ENCODE assay signal across 1 fruit fly cellular context in genomic region chr3L:20949371-20950135, dm6.
TF ChIP-seq lines count a peak whose summit lies in the region.

TSS of gene fng (minus strand) at chr3L:20949512.

TF ChIP-seq in whole organism, embryonic, 481 proteins besides CTCF, POLR2A, EP300 and RAD21 (continued from another document and continues in another):
- no peak for TF ChIP-seq lmd (GFP tag; IDR thresholded peaks at IDR 0.05; lab: Robert Waterston, UW)
- TF ChIP-seq mld (GFP tag; IDR thresholded peaks at IDR 0.05; lab: Robert Waterston, UW; ENCODE audit: partially characterized antibody) = no peak
- TF ChIP-seq onecut (GFP tag; IDR thresholded peaks at IDR 0.05; lab: Robert Waterston, UW) = no peak
- no peak for TF ChIP-seq CG4404 (GFP tag; IDR thresholded peaks at IDR 0.05; lab: Robert Waterston, UW)
- TF ChIP-seq Drgx (GFP tag; IDR thresholded peaks at IDR 0.05; lab: Robert Waterston, UW) = peak; percentile 21; the same call in 1 of the 2 replicates
- no peak for TF ChIP-seq CG10654 (GFP tag; optimal IDR thresholded peaks at IDR 0.05; lab: Kevin White, UChicago)
- no peak for TF ChIP-seq cas (GFP tag; IDR thresholded peaks at IDR 0.05; lab: Robert Waterston, UW)
- TF ChIP-seq Awh (GFP tag; IDR thresholded peaks at IDR 0.05; lab: Robert Waterston, UW) = no peak
- TF ChIP-seq sim (GFP tag; IDR thresholded peaks at IDR 0.05; lab: Robert Waterston, UW) = no peak
- TF ChIP-seq Hmr (GFP tag; optimal IDR thresholded peaks at IDR 0.05; lab: Kevin White, UChicago) = no peak
- TF ChIP-seq fd96Cb (tag; optimal IDR thresholded peaks at IDR 0.05; lab: Kevin White, UChicago) = no peak
- no peak for TF ChIP-seq CG9727 (GFP tag; optimal IDR thresholded peaks at IDR 0.05; lab: Kevin White, UChicago)
- no peak for TF ChIP-seq hkb (optimal IDR thresholded peaks at IDR 0.05; lab: Kevin White, UChicago)
- no peak for TF ChIP-seq hkb (GFP tag; IDR thresholded peaks at IDR 0.05; lab: Robert Waterston, UW)
- no peak for TF ChIP-seq CG16863 (GFP tag; optimal IDR thresholded peaks at IDR 0.05; lab: Kevin White, UChicago)
- TF ChIP-seq CG11723 (GFP tag; optimal IDR thresholded peaks at IDR 0.05; lab: Kevin White, UChicago) = no peak
- TF ChIP-seq CG3726 (GFP tag; IDR thresholded peaks at IDR 0.05; lab: Robert Waterston, UW) = no peak
- TF ChIP-seq CG4328 (GFP tag; optimal IDR thresholded peaks at IDR 0.05; lab: Kevin White, UChicago) = no peak
- TF ChIP-seq Med (GFP tag; lab: Kevin White, UChicago) = peak; percentile 49
- TF ChIP-seq HmgZ (tag; optimal IDR thresholded peaks at IDR 0.05; lab: Kevin White, UChicago) = no peak
- no peak for TF ChIP-seq aop (GFP tag; IDR thresholded peaks at IDR 0.05; lab: Robert Waterston, UW)
- no peak for TF ChIP-seq CG1233 (GFP tag; optimal IDR thresholded peaks at IDR 0.05; lab: Kevin White, UChicago)
- no peak for TF ChIP-seq CG10462 (GFP tag; optimal IDR thresholded peaks at IDR 0.05; lab: Kevin White, UChicago)
- no peak for TF ChIP-seq CG16815 (GFP tag; optimal IDR thresholded peaks at IDR 0.05; lab: Kevin White, UChicago)
- TF ChIP-seq Kr (GFP tag; optimal IDR thresholded peaks at IDR 0.05; lab: Kevin White, UChicago) = no peak
- TF ChIP-seq Dek (tag; optimal IDR thresholded peaks at IDR 0.05; lab: Kevin White, UChicago) = no peak
- no peak for TF ChIP-seq CG10366 (GFP tag; IDR thresholded peaks at IDR 0.05; lab: Robert Waterston, UW)
- TF ChIP-seq CG10543 (GFP tag; optimal IDR thresholded peaks at IDR 0.05; lab: Kevin White, UChicago) = no peak
- no peak for TF ChIP-seq CG10267 (tag; optimal IDR thresholded peaks at IDR 0.05; lab: Kevin White, UChicago)
- peak; percentile 91 for TF ChIP-seq Deaf1 (tag; optimal IDR thresholded peaks at IDR 0.05; lab: Kevin White, UChicago)
- TF ChIP-seq Aef1 (GFP tag; IDR thresholded peaks at IDR 0.05; lab: Robert Waterston, UW) = no peak
- TF ChIP-seq CG6689 (GFP tag; IDR thresholded peaks at IDR 0.05; lab: Robert Waterston, UW) = no peak
- no peak for TF ChIP-seq BtbVII (GFP tag; optimal IDR thresholded peaks at IDR 0.05; lab: Kevin White, UChicago)
- no peak for TF ChIP-seq Dref (GFP tag; IDR thresholded peaks at IDR 0.05; lab: Robert Waterston, UW)
- no peak for TF ChIP-seq Nf-YA (GFP tag; IDR thresholded peaks at IDR 0.05; lab: Robert Waterston, UW)
- TF ChIP-seq Elba2 (GFP tag; optimal IDR thresholded peaks at IDR 0.05; lab: Kevin White, UChicago) = peak; percentile 47
- peak; percentile 97 for TF ChIP-seq Jarid2 (GFP tag; optimal IDR thresholded peaks at IDR 0.05; lab: Kevin White, UChicago)
- TF ChIP-seq en (GFP tag; optimal IDR thresholded peaks at IDR 0.05; lab: Kevin White, UChicago) = no peak
- TF ChIP-seq CoRest (tag; optimal IDR thresholded peaks at IDR 0.05; lab: Kevin White, UChicago) = no peak
- no peak for TF ChIP-seq peb (GFP tag; IDR thresholded peaks at IDR 0.05; lab: Robert Waterston, UW)
- no peak for TF ChIP-seq Usf (GFP tag; optimal IDR thresholded peaks at IDR 0.05; lab: Kevin White, UChicago)
- TF ChIP-seq Spps (tag; optimal IDR thresholded peaks at IDR 0.05; lab: Kevin White, UChicago) = no peak
- no peak for TF ChIP-seq Blimp-1 (GFP tag; optimal IDR thresholded peaks at IDR 0.05; lab: Kevin White, UChicago)
- no peak for TF ChIP-seq CG14710 (tag; optimal IDR thresholded peaks at IDR 0.05; lab: Kevin White, UChicago)
- no peak for TF ChIP-seq nau (GFP tag; optimal IDR thresholded peaks at IDR 0.05; lab: Kevin White, UChicago)
- TF ChIP-seq CG34422 (GFP tag; IDR thresholded peaks at IDR 0.05; lab: Robert Waterston, UW) = no peak
- no peak for TF ChIP-seq emc (GFP tag; optimal IDR thresholded peaks at IDR 0.05; lab: Kevin White, UChicago)
- no peak for TF ChIP-seq CG33557 (GFP tag; optimal IDR thresholded peaks at IDR 0.05; lab: Kevin White, UChicago)
- TF ChIP-seq Oli (tag; optimal IDR thresholded peaks at IDR 0.05; lab: Kevin White, UChicago) = no peak
- no peak for TF ChIP-seq eve (GFP tag; optimal IDR thresholded peaks at IDR 0.05; lab: Kevin White, UChicago)
- TF ChIP-seq Oaz (GFP tag; IDR thresholded peaks at IDR 0.05; lab: Robert Waterston, UW) = no peak
- no peak for TF ChIP-seq CG18476 (GFP tag; optimal IDR thresholded peaks at IDR 0.05; lab: Kevin White, UChicago)
- no peak for TF ChIP-seq Vsx1 (GFP tag; optimal IDR thresholded peaks at IDR 0.05; lab: Kevin White, UChicago)
- no peak for TF ChIP-seq Bdp1 (GFP tag; optimal IDR thresholded peaks at IDR 0.05; lab: Kevin White, UChicago)
- TF ChIP-seq CG14050 (GFP tag; IDR thresholded peaks at IDR 0.05; lab: Robert Waterston, UW) = no peak
- TF ChIP-seq CG3065 (GFP tag; optimal IDR thresholded peaks at IDR 0.05; lab: Kevin White, UChicago) = no peak
- TF ChIP-seq Fer1 (GFP tag; optimal IDR thresholded peaks at IDR 0.05; lab: Kevin White, UChicago) = no peak
- no peak for TF ChIP-seq so (GFP tag; IDR thresholded peaks at IDR 0.05; lab: Robert Waterston, UW)
- peak; percentile 56; the same call in 2 of the 3 replicates for TF ChIP-seq ci (GFP tag; IDR thresholded peaks at IDR 0.05; lab: Robert Waterston, UW)
- TF ChIP-seq Stat92E (GFP tag; optimal IDR thresholded peaks at IDR 0.05; lab: Kevin White, UChicago) = peak in 1 of 3 experiments; percentile 30
- TF ChIP-seq trh (GFP tag; optimal IDR thresholded peaks at IDR 0.05; lab: Kevin White, UChicago) = no peak
- TF ChIP-seq chm (GFP tag; IDR thresholded peaks at IDR 0.05; lab: Robert Waterston, UW) = peak; percentile 66
- TF ChIP-seq MESR4 (GFP tag; optimal IDR thresholded peaks at IDR 0.05; lab: Kevin White, UChicago) = no peak
- peak; percentile 96 to 99 for TF ChIP-seq Trl (optimal IDR thresholded peaks at IDR 0.05; lab: Kevin White, UChicago)
- TF ChIP-seq Trl (GFP tag; optimal IDR thresholded peaks at IDR 0.05; lab: Kevin White, UChicago) = peak; percentile 21
- no peak for TF ChIP-seq jigr1 (GFP tag; IDR thresholded peaks at IDR 0.05; lab: Robert Waterston, UW)
- TF ChIP-seq pnt (GFP tag; optimal IDR thresholded peaks at IDR 0.05; lab: Kevin White, UChicago) = no peak
- TF ChIP-seq CG2889 (GFP tag; IDR thresholded peaks at IDR 0.05; lab: Robert Waterston, UW) = no peak
- TF ChIP-seq CG8478 (optimal IDR thresholded peaks at IDR 0.05; lab: Kevin White, UChicago) = no peak
- no peak for TF ChIP-seq CG31224 (GFP tag; IDR thresholded peaks at IDR 0.05; lab: Robert Waterston, UW)
- no peak for TF ChIP-seq YL-1 (GFP tag; optimal IDR thresholded peaks at IDR 0.05; lab: Kevin White, UChicago)
- no peak for TF ChIP-seq D19A (tag; optimal IDR thresholded peaks at IDR 0.05; lab: Kevin White, UChicago)
- TF ChIP-seq Hr78 (GFP tag; optimal IDR thresholded peaks at IDR 0.05; lab: Kevin White, UChicago) = no peak
- no peak for TF ChIP-seq Fer3 (tag; optimal IDR thresholded peaks at IDR 0.05; lab: Kevin White, UChicago)
- TF ChIP-seq CG31441 (GFP tag; IDR thresholded peaks at IDR 0.05; lab: Robert Waterston, UW) = no peak
- TF ChIP-seq ranshi (GFP tag; IDR thresholded peaks at IDR 0.05; lab: Robert Waterston, UW) = no peak
- no peak for TF ChIP-seq gsb (GFP tag; IDR thresholded peaks at IDR 0.05; lab: Robert Waterston, UW)
- TF ChIP-seq PHDP (tag; optimal IDR thresholded peaks at IDR 0.05; lab: Kevin White, UChicago) = no peak
- peak; percentile 17; the same call in 1 of the 2 replicates for TF ChIP-seq CG14441 (GFP tag; IDR thresholded peaks at IDR 0.05; lab: Robert Waterston, UW)
- TF ChIP-seq Nf-YB (GFP tag; optimal IDR thresholded peaks at IDR 0.05; lab: Kevin White, UChicago) = peak; percentile 94
- no peak; the same call in 2 of the 3 replicates for TF ChIP-seq sr (GFP tag; IDR thresholded peaks at IDR 0.05; lab: Robert Waterston, UW)
- no peak for TF ChIP-seq tgo (GFP tag; IDR thresholded peaks at IDR 0.05; lab: Robert Waterston, UW)
- TF ChIP-seq CG17186 (GFP tag; optimal IDR thresholded peaks at IDR 0.05; lab: Kevin White, UChicago) = no peak
- no peak for TF ChIP-seq pros (GFP tag; optimal IDR thresholded peaks at IDR 0.05; lab: Kevin White, UChicago)
- no peak for TF ChIP-seq Ets65A (GFP tag; lab: Kevin White, UChicago)
- TF ChIP-seq pzg (GFP tag; optimal IDR thresholded peaks at IDR 0.05; lab: Kevin White, UChicago) = no peak
- TF ChIP-seq eyg (GFP tag; optimal IDR thresholded peaks at IDR 0.05; lab: Kevin White, UChicago) = no peak
- no peak for TF ChIP-seq da (GFP tag; optimal IDR thresholded peaks at IDR 0.05; lab: Kevin White, UChicago)
- TF ChIP-seq CG6791 (GFP tag; IDR thresholded peaks at IDR 0.05; lab: Robert Waterston, UW; ENCODE audit: partially characterized antibody) = no peak
- no peak for TF ChIP-seq CG5180 (GFP tag; optimal IDR thresholded peaks at IDR 0.05; lab: Kevin White, UChicago)
- no peak for TF ChIP-seq grn (GFP tag; optimal IDR thresholded peaks at IDR 0.05; lab: Kevin White, UChicago)
- TF ChIP-seq CG12659 (GFP tag; optimal IDR thresholded peaks at IDR 0.05; lab: Kevin White, UChicago) = no peak
- no peak; the same call in 1 of the 2 replicates for TF ChIP-seq crol (GFP tag; IDR thresholded peaks at IDR 0.05; lab: Robert Waterston, UW)
- TF ChIP-seq CG12769 (tag; optimal IDR thresholded peaks at IDR 0.05; lab: Kevin White, UChicago) = peak; percentile 43
- TF ChIP-seq MBD-R2 (GFP tag; IDR thresholded peaks at IDR 0.05; lab: Robert Waterston, UW) = no peak; the same call in 1 of the 2 replicates
- TF ChIP-seq CG13775 (GFP tag; optimal IDR thresholded peaks at IDR 0.05; lab: Kevin White, UChicago) = no peak
- TF ChIP-seq HLH54F (GFP tag; optimal IDR thresholded peaks at IDR 0.05; lab: Kevin White, UChicago) = no peak
- peak; percentile 40 for TF ChIP-seq lbe (GFP tag; optimal IDR thresholded peaks at IDR 0.05; lab: Kevin White, UChicago)
- TF ChIP-seq CG17385 (GFP tag; optimal IDR thresholded peaks at IDR 0.05; lab: Kevin White, UChicago) = peak; percentile 51
- no peak for TF ChIP-seq Dbx (GFP tag; IDR thresholded peaks at IDR 0.05; lab: Robert Waterston, UW)
- TF ChIP-seq ato (GFP tag; IDR thresholded peaks at IDR 0.05; lab: Robert Waterston, UW; ENCODE audit: partially characterized antibody) = no peak
- TF ChIP-seq CG17568 (GFP tag; optimal IDR thresholded peaks at IDR 0.05; lab: Kevin White, UChicago) = no peak
- no peak for TF ChIP-seq btn (GFP tag; optimal IDR thresholded peaks at IDR 0.05; lab: Kevin White, UChicago)
- no peak for TF ChIP-seq tio (GFP tag; optimal IDR thresholded peaks at IDR 0.05; lab: Kevin White, UChicago)
- TF ChIP-seq CG4730 (GFP tag; IDR thresholded peaks at IDR 0.05; lab: Robert Waterston, UW) = no peak
- TF ChIP-seq CG8924 (tag; optimal IDR thresholded peaks at IDR 0.05; lab: Kevin White, UChicago) = no peak
- no peak for TF ChIP-seq toy (GFP tag; IDR thresholded peaks at IDR 0.05; lab: Robert Waterston, UW)
- no peak for TF ChIP-seq ind (GFP tag; optimal IDR thresholded peaks at IDR 0.05; lab: Kevin White, UChicago)
- peak; percentile 67; the same call in 1 of the 4 replicates for TF ChIP-seq chinmo (GFP tag; IDR thresholded peaks at IDR 0.05; lab: Robert Waterston, UW; ENCODE audit: partially characterized antibody)
- no peak for TF ChIP-seq CG11456 (GFP tag; IDR thresholded peaks at IDR 0.05; lab: Robert Waterston, UW)
- no peak for TF ChIP-seq CG1832 (GFP tag; optimal IDR thresholded peaks at IDR 0.05; lab: Kevin White, UChicago)
- no peak for TF ChIP-seq stc (GFP tag; IDR thresholded peaks at IDR 0.05; lab: Robert Waterston, UW)
- TF ChIP-seq Rx (GFP tag; IDR thresholded peaks at IDR 0.05; lab: Robert Waterston, UW) = no peak
- TF ChIP-seq yki (optimal IDR thresholded peaks at IDR 0.05; lab: Kevin White, UChicago) = peak; percentile 97
- peak; percentile 88 for TF ChIP-seq Nf-YC (tag; optimal IDR thresholded peaks at IDR 0.05; lab: Kevin White, UChicago)
- TF ChIP-seq pita (GFP tag; optimal IDR thresholded peaks at IDR 0.05; lab: Kevin White, UChicago) = no peak
- no peak for TF ChIP-seq sima (GFP tag; optimal IDR thresholded peaks at IDR 0.05; lab: Kevin White, UChicago)
- TF ChIP-seq gem (tag; optimal IDR thresholded peaks at IDR 0.05; lab: Kevin White, UChicago) = no peak
- no peak for TF ChIP-seq nmo (GFP tag; optimal IDR thresholded peaks at IDR 0.05; lab: Kevin White, UChicago)
- TF ChIP-seq Atf6 (GFP tag; IDR thresholded peaks at IDR 0.05; lab: Robert Waterston, UW) = 0 out of 2 replicates have a peak, but pooled peaks have one; percentile 18
- no peak for TF ChIP-seq her (GFP tag; optimal IDR thresholded peaks at IDR 0.05; lab: Kevin White, UChicago)
- TF ChIP-seq CG4424 (GFP tag; optimal IDR thresholded peaks at IDR 0.05; lab: Kevin White, UChicago) = peak; percentile 10
- TF ChIP-seq Lpt (GFP tag; optimal IDR thresholded peaks at IDR 0.05; lab: Kevin White, UChicago) = no peak
- TF ChIP-seq Doc3 (GFP tag; IDR thresholded peaks at IDR 0.05; lab: Robert Waterston, UW; ENCODE audit: partially characterized antibody) = peak; percentile 49; the same call in 2 of the 3 replicates
- TF ChIP-seq CG1602 (GFP tag; optimal IDR thresholded peaks at IDR 0.05; lab: Kevin White, UChicago) = no peak
- no peak for TF ChIP-seq kay (GFP tag; optimal IDR thresholded peaks at IDR 0.05; lab: Kevin White, UChicago)
- TF ChIP-seq usp (GFP tag; optimal IDR thresholded peaks at IDR 0.05; lab: Kevin White, UChicago) = no peak
- TF ChIP-seq otp (GFP tag; IDR thresholded peaks at IDR 0.05; lab: Robert Waterston, UW) = no peak
- no peak for TF ChIP-seq GATAe (GFP tag; conservative IDR thresholded peaks at IDR 0.05; lab: Robert Waterston, UW)
- TF ChIP-seq CG7786 (GFP tag; optimal IDR thresholded peaks at IDR 0.05; lab: Kevin White, UChicago) = no peak
- TF ChIP-seq dati (GFP tag; IDR thresholded peaks at IDR 0.05; lab: Robert Waterston, UW) = no peak
- TF ChIP-seq Side (GFP tag; optimal IDR thresholded peaks at IDR 0.05; lab: Kevin White, UChicago) = no peak
- no peak for TF ChIP-seq cad (GFP tag; optimal IDR thresholded peaks at IDR 0.05; lab: Kevin White, UChicago)
- TF ChIP-seq croc (GFP tag; conservative IDR thresholded peaks at IDR 0.05; lab: Robert Waterston, UW) = no peak
- TF ChIP-seq gcm (GFP tag; optimal IDR thresholded peaks at IDR 0.05; lab: Kevin White, UChicago) = peak; percentile 23
- no peak for TF ChIP-seq dmrt11E (tag; optimal IDR thresholded peaks at IDR 0.05; lab: Kevin White, UChicago)
- TF ChIP-seq Mes4 (GFP tag; optimal IDR thresholded peaks at IDR 0.05; lab: Kevin White, UChicago) = no peak
- peak; percentile 22 for TF ChIP-seq gsb-n (tag; optimal IDR thresholded peaks at IDR 0.05; lab: Kevin White, UChicago)
- TF ChIP-seq Gug (GFP tag; IDR thresholded peaks at IDR 0.05; lab: Robert Waterston, UW) = no peak
- no peak for TF ChIP-seq ab (GFP tag; optimal IDR thresholded peaks at IDR 0.05; lab: Kevin White, UChicago)
- TF ChIP-seq fu2 (GFP tag; optimal IDR thresholded peaks at IDR 0.05; lab: Kevin White, UChicago) = no peak
